Worm (Caenorhabditis elegans): ENCODE measurements around the gene K05D4.9.

- TF ChIP-seq med-1 (GFP tag; optimal IDR thresholded peaks at IDR 0.05; ENCODE audit: insufficient read depth) (no peak), ref-1 (GFP tag; conservative IDR thresholded peaks at IDR 0.05) (no peak), T22C8.4 (GFP tag; IDR thresholded peaks at IDR 0.05) (no peak), flt-1 (GFP tag; IDR thresholded peaks at IDR 0.05) (no peak), klf-2 (GFP tag; conservative IDR thresholded peaks at IDR 0.05) (no peak), cog-1 (tag; optimal IDR thresholded peaks at IDR 0.05) (no peak), tab-1 (GFP tag; IDR thresholded peaks at IDR 0.05) (no peak), ztf-29 (GFP tag; IDR thresholded peaks at IDR 0.05) (no peak)
Observed at ce11 chrV:16218522-16218921, 46.9 kb upstream of the K05D4.9 start, which contains the start of gene F11A5.15.

Data from whole organism, midembryonic.